Fruit fly (Drosophila melanogaster) whole organism, pupa: ENCODE measurements around the gene lap.

ENCODE experiments used
- CG10348 ChIP-seq: fragments of 200-800 bp; sonication (Bioruptor generic); IDR thresholded peaks from 2 replicates; pipeline ENCODE4 v1.3.6; 2022; ENCODE audit warnings: missing biosample characterization, missing genetic modification characterization
- CG12605 ChIP-seq: fragments of 200-800 bp; sonication (Bioruptor generic); IDR thresholded peaks from 2 replicates; pipeline ENCODE4 v1.3.6; 2022; ENCODE audit warnings: missing biosample characterization, missing genetic modification characterization
- CG13204 ChIP-seq: fragments of 200-800 bp; sonication (Bioruptor generic); optimal IDR thresholded peaks from 2 replicates; lab custom pipeline; 2018; ENCODE audit warnings: missing biosample characterization, mild to moderate bottlenecking, missing genetic modification characterization, moderate library complexity
- CG14655 ChIP-seq: fragments of 200-800 bp; sonication (Bioruptor generic); optimal IDR thresholded peaks from 3 replicates; lab custom pipeline; 2017; ENCODE audit warnings: mild to moderate bottlenecking, missing biosample characterization, missing genetic modification reagents, missing genetic modification characterization
- CG15710 ChIP-seq: fragments of 200-800 bp; sonication (Bioruptor generic); optimal IDR thresholded peaks from 2 replicates; lab custom pipeline; 2018; ENCODE audit warnings: missing biosample characterization, mild to moderate bottlenecking, missing genetic modification characterization, moderate library complexity
- CG17806 ChIP-seq: fragments of 200-800 bp; sonication (Bioruptor generic); optimal IDR thresholded peaks from 2 replicates; lab custom pipeline; 2018; ENCODE audit warnings: missing biosample characterization, mild to moderate bottlenecking, missing genetic modification characterization, moderate library complexity
- CG32121 ChIP-seq: fragments of 200-800 bp; sonication (Bioruptor generic); IDR thresholded peaks from 2 replicates; pipeline ENCODE4 v1.3.6; 2022; ENCODE audit warnings: missing biosample characterization, missing genetic modification characterization
- CG34367 ChIP-seq: fragments of 200-800 bp; sonication (Bioruptor generic); optimal IDR thresholded peaks from 2 replicates; lab custom pipeline; 2018; ENCODE audit warnings: missing biosample characterization, mild to moderate bottlenecking, missing genetic modification characterization
- CG4496 ChIP-seq: fragments of 200-800 bp; sonication (Bioruptor generic); IDR thresholded peaks from 3 replicates; pipeline ENCODE4 v1.3.6; 2022; ENCODE audit warnings: missing biosample characterization, missing genetic modification characterization
- CG8159 ChIP-seq: fragments of 200-800 bp; sonication (Bioruptor generic); optimal IDR thresholded peaks from 3 replicates; lab custom pipeline; 2018; ENCODE audit warnings: missing biosample characterization, mild to moderate bottlenecking, missing genetic modification characterization, moderate library complexity
- CG8301 ChIP-seq: fragments of 200-800 bp; sonication (Bioruptor generic); optimal IDR thresholded peaks from 2 replicates; lab custom pipeline; 2018; ENCODE audit warnings: missing biosample characterization, mild to moderate bottlenecking, missing genetic modification characterization
- CG9948 ChIP-seq: fragments of 200-800 bp; sonication (Bioruptor generic); optimal IDR thresholded peaks from 2 replicates; lab custom pipeline; 2018; ENCODE audit warnings: missing biosample characterization, mild to moderate bottlenecking, missing genetic modification characterization, moderate library complexity
- D1 ChIP-seq: fragments of 200-800 bp; sonication (Bioruptor generic); optimal IDR thresholded peaks from 2 replicates; lab custom pipeline; 2018; ENCODE audit warnings: missing biosample characterization, mild to moderate bottlenecking, missing genetic modification characterization, moderate library complexity
- EcR ChIP-seq: fragments of 200-800 bp; sonication (Bioruptor generic); optimal IDR thresholded peaks from 3 replicates; lab custom pipeline; 2019; ENCODE audit warnings: missing biosample characterization, missing genetic modification characterization, mild to moderate bottlenecking, moderate library complexity, missing genetic modification reagents
- Ets98B ChIP-seq: fragments of 200-800 bp; sonication (Bioruptor generic); IDR thresholded peaks from 2 replicates; pipeline ENCODE4 v1.3.6; 2022; ENCODE audit warnings: missing biosample characterization, missing genetic modification characterization
- Pif1A ChIP-seq: fragments of 200-800 bp; sonication (Bioruptor generic); optimal IDR thresholded peaks from 3 replicates; lab custom pipeline; 2016; ENCODE audit warnings: missing biosample characterization, missing genetic modification characterization
- Pif1B ChIP-seq: fragments of 200-800 bp; sonication (Bioruptor generic); optimal IDR thresholded peaks from 3 replicates; lab custom pipeline; 2016; ENCODE audit warnings: missing biosample characterization, missing genetic modification characterization
- Snoo ChIP-seq: fragments of 200-800 bp; sonication (Bioruptor generic); optimal IDR thresholded peaks from 3 replicates; lab custom pipeline; 2017; ENCODE audit warnings: missing biosample characterization, mild to moderate bottlenecking, missing genetic modification characterization, inconsistent platforms
- fd96Ca ChIP-seq: fragments of 200-800 bp; sonication (Bioruptor generic); IDR thresholded peaks from 3 replicates; pipeline ENCODE4 v1.3.6; 2022; ENCODE audit warnings: missing biosample characterization, missing genetic modification characterization
- gl ChIP-seq: fragments of 200-800 bp; sonication (Bioruptor generic); optimal IDR thresholded peaks from 2 replicates; lab custom pipeline; 2018; ENCODE audit warnings: missing biosample characterization, mild to moderate bottlenecking, missing genetic modification characterization
- rn ChIP-seq: fragments of 200-800 bp; sonication (Bioruptor generic); IDR thresholded peaks from 2 replicates; pipeline ENCODE4 v1.3.6; 2022; ENCODE audit warnings: missing biosample characterization, missing genetic modification characterization

lap gene

dm6 chr3R:7159615-7160014 is 27.2 kb upstream of the lap start:
- no peak for TF ChIP-seq CG15710 (tag; lab: Kevin White, UChicago)
- TF ChIP-seq CG10348 (GFP tag; lab: Robert Waterston, UW): no peak
- TF ChIP-seq fd96Ca (GFP tag; lab: Robert Waterston, UW): no peak
- no peak for TF ChIP-seq CG13204 (GFP tag; lab: Kevin White, UChicago)
- no peak for TF ChIP-seq CG12605
- no peak for TF ChIP-seq CG14655
- TF ChIP-seq EcR (GFP tag; lab: Kevin White, UChicago): peak; percentile 9
- peak; percentile 13 for TF ChIP-seq Pif1B
- TF ChIP-seq Snoo (tag; lab: Kevin White, UChicago): peak; percentile 0
- no peak for TF ChIP-seq CG34367 (tag; lab: Kevin White, UChicago)
- no peak for TF ChIP-seq CG9948 (tag; lab: Kevin White, UChicago)
- no peak for TF ChIP-seq CG8159 (tag; lab: Kevin White, UChicago)
- TF ChIP-seq CG17806: no peak
- no peak for TF ChIP-seq CG32121 (GFP tag; lab: Robert Waterston, UW)
- no peak for TF ChIP-seq rn (GFP tag; lab: Robert Waterston, UW)
- no peak for TF ChIP-seq Pif1A (GFP tag; lab: Kevin White, UChicago)
- TF ChIP-seq gl (tag; lab: Kevin White, UChicago): no peak
- no peak for TF ChIP-seq CG4496 (GFP tag; lab: Robert Waterston, UW)

- TF ChIP-seq CG4496 (GFP tag; lab: Robert Waterston, UW) (peak; percentile 45; the same call in 2 of the 3 replicates), Ets98B (GFP tag; lab: Robert Waterston, UW) (peak; percentile 17; the same call in 1 of the 2 replicates), Pif1B (peak; percentile 28), CG13204 (GFP tag; lab: Kevin White, UChicago) (peak; percentile 14), CG8301 (tag; lab: Kevin White, UChicago) (no peak), EcR (GFP tag; lab: Kevin White, UChicago) (peak; percentile 97), CG12605 (peak; percentile 46; the same call in 1 of the 2 replicates), Snoo (tag; lab: Kevin White, UChicago) (peak; percentile 16), fd96Ca (GFP tag; lab: Robert Waterston, UW) (no peak)
- TF ChIP-seq, all 21 proteins: peak for 7
These were observed 24.2 kb upstream of the lap start, which contains the start of gene sas for dm6 chr3R:7162356-7163289. sas (plus strand) TSS chr3R:7162808.

- TF ChIP-seq Snoo (tag; lab: Kevin White, UChicago): no peak
- TF ChIP-seq CG8159 (tag; lab: Kevin White, UChicago): no peak
- TF ChIP-seq EcR (GFP tag; lab: Kevin White, UChicago): no peak
- TF ChIP-seq Pif1B: no peak
- no peak for TF ChIP-seq CG4496 (GFP tag; lab: Robert Waterston, UW)
- no peak for TF ChIP-seq fd96Ca (GFP tag; lab: Robert Waterston, UW)
- TF ChIP-seq Pif1A (GFP tag; lab: Kevin White, UChicago): no peak
- TF ChIP-seq CG15710 (tag; lab: Kevin White, UChicago): no peak
- no peak for TF ChIP-seq CG12605
- no peak for TF ChIP-seq CG17806
These were observed 16.9 kb upstream of the lap start for dm6 chr3R:7169927-7170326.

dm6 chr3R:7171384-7172099 is 15.3 kb upstream of the lap start:
- TF ChIP-seq Ets98B (GFP tag; lab: Robert Waterston, UW) (no peak), gl (tag; lab: Kevin White, UChicago) (peak; percentile 48), EcR (GFP tag; lab: Kevin White, UChicago) (peak; percentile 92), CG9948 (tag; lab: Kevin White, UChicago) (peak; percentile 85), CG13204 (GFP tag; lab: Kevin White, UChicago) (peak; percentile 42), Pif1B (peak; percentile 62), D1 (tag; lab: Kevin White, UChicago) (peak; percentile 79), CG14655 (peak; percentile 75), CG12605 (no peak), Snoo (tag; lab: Kevin White, UChicago) (peak; percentile 26), rn (GFP tag; lab: Robert Waterston, UW) (no peak), CG8301 (tag; lab: Kevin White, UChicago) (peak; percentile 56), CG8159 (tag; lab: Kevin White, UChicago) (peak; percentile 86), CG15710 (tag; lab: Kevin White, UChicago) (peak; percentile 91), CG4496 (GFP tag; lab: Robert Waterston, UW) (peak; percentile 55; the same call in 1 of the 3 replicates), CG17806 (peak; percentile 85), CG34367 (tag; lab: Kevin White, UChicago) (peak; percentile 80), Pif1A (GFP tag; lab: Kevin White, UChicago) (peak; percentile 75), CG32121 (GFP tag; lab: Robert Waterston, UW) (no peak), fd96Ca (GFP tag; lab: Robert Waterston, UW) (no peak)
- TF ChIP-seq, all 21 proteins: peak for 15

dm6 chr3R:7172978-7173377 is 13.8 kb upstream of the lap start:
- TF ChIP-seq CG17806 (no peak), CG9948 (tag; lab: Kevin White, UChicago) (no peak), CG15710 (tag; lab: Kevin White, UChicago) (no peak), CG32121 (GFP tag; lab: Robert Waterston, UW) (no peak), CG8159 (tag; lab: Kevin White, UChicago) (no peak), Pif1B (no peak), Snoo (tag; lab: Kevin White, UChicago) (no peak), CG14655 (no peak), fd96Ca (GFP tag; lab: Robert Waterston, UW) (no peak), gl (tag; lab: Kevin White, UChicago) (no peak), D1 (tag; lab: Kevin White, UChicago) (no peak), EcR (GFP tag; lab: Kevin White, UChicago) (peak; percentile 75), CG34367 (tag; lab: Kevin White, UChicago) (no peak), Ets98B (GFP tag; lab: Robert Waterston, UW) (no peak), CG12605 (no peak), Pif1A (GFP tag; lab: Kevin White, UChicago) (no peak), CG4496 (GFP tag; lab: Robert Waterston, UW) (0 out of 3 replicates have a peak, but pooled peaks have one; percentile 22)
